Worm (Caenorhabditis elegans) whole organism, L4 larva: ENCODE measurements around the gene ndua-7.

ENCODE experiments used
- F26F4.8 ChIP-seq: fragments of 200-800 bp; sonication (Bioruptor generic); conservative IDR thresholded peaks from 2 replicates; pipeline ENCODE4 v1.3.6; 2022; ENCODE audit warnings: missing genetic modification characterization, missing compliant biosample characterization
- R02D3.7 ChIP-seq: fragments of 150-350 bp; sonication (generic microtip); optimal IDR thresholded peaks from 3 replicates; lab custom pipeline; 2014; ENCODE audit warnings: missing biosample characterization, missing genetic modification characterization
- T20F7.1 ChIP-seq: fragments of 200-800 bp; sonication (Bioruptor generic); optimal IDR thresholded peaks from 2 replicates; lab custom pipeline; 2018; ENCODE audit warnings: mild to moderate bottlenecking, missing genetic modification characterization, missing compliant biosample characterization
- Y105C5A.15 ChIP-seq: fragments of 200-800 bp; sonication (Bioruptor generic); IDR thresholded peaks from 2 replicates; pipeline ENCODE4 v1.3.6; 2022; ENCODE audit warnings: missing genetic modification characterization, missing compliant biosample characterization
- Y48G9A.11 ChIP-seq: fragments of 200-800 bp; sonication (Bioruptor generic); IDR thresholded peaks from 2 replicates; pipeline ENCODE4 v1.3.6; 2022; ENCODE audit warnings: missing genetic modification reagents, missing genetic modification characterization, missing compliant biosample characterization
- ZK546.5 ChIP-seq, 2 experiments: sonication (generic microtip); optimal IDR thresholded peaks; 2 replicates each; lab custom pipeline; 2017; ENCODE audit warnings: missing biosample characterization in 2 of 2, missing genetic modification characterization in 2 of 2
- aha-1 ChIP-seq: fragments of 150-350 bp; peaks from one replicate; lab custom pipeline; 2014; ENCODE audit warnings: missing biosample characterization, missing genetic modification characterization
- aly-2 ChIP-seq: sonication (generic microtip); optimal IDR thresholded peaks from 2 replicates; lab custom pipeline; 2018; ENCODE audit warnings: missing biosample characterization, missing genetic modification characterization
- ama-1 ChIP-seq: fragments of 150-350 bp; optimal IDR thresholded peaks from 2 replicates; lab custom pipeline; 2014; ENCODE audit warnings: inconsistent platforms, mixed read lengths
- ceh-20 ChIP-seq: fragments of 200-800 bp; sonication (Bioruptor generic); IDR thresholded peaks from 2 replicates; pipeline ENCODE4 v1.3.6; 2022; ENCODE audit warnings: missing genetic modification reagents, missing genetic modification characterization, missing compliant biosample characterization
- ceh-62 ChIP-seq: sonication (generic microtip); optimal IDR thresholded peaks from 2 replicates; lab custom pipeline; 2017; ENCODE audit warnings: missing biosample characterization, missing genetic modification characterization
- cey-2 ChIP-seq: sonication (generic microtip); optimal IDR thresholded peaks from 3 replicates; lab custom pipeline; 2017; ENCODE audit warnings: missing genetic modification characterization, mild to moderate bottlenecking, missing compliant biosample characterization, antibody characterized with exemption, borderline replicate concordance; ENCODE audit not compliant: insufficient read depth
- ctbp-1 ChIP-seq: fragments of 200-800 bp; sonication (Bioruptor generic); IDR thresholded peaks from 2 replicates; pipeline ENCODE4 v1.3.6; 2022; ENCODE audit warnings: missing genetic modification reagents, missing genetic modification characterization, missing compliant biosample characterization
- daf-12 ChIP-seq: fragments of 150-350 bp; optimal IDR thresholded peaks from 2 replicates; lab custom pipeline; 2014; ENCODE audit warnings: missing biosample characterization, missing genetic modification reagents, missing genetic modification characterization
- daf-16 ChIP-seq, 3 experiments: sonication (generic microtip); optimal IDR thresholded peaks; 2 replicates each; lab custom pipeline; 2016 to 2017; ENCODE audit warnings: missing genetic modification characterization in 3 of 3, missing genetic modification reagents in 3 of 3, mild to moderate bottlenecking in 2 of 3, missing compliant biosample characterization in 2 of 3, missing biosample characterization in 1 of 3, moderate library complexity in 1 of 3
- daf-19 ChIP-seq: fragments of 200-800 bp; sonication (Bioruptor generic); conservative IDR thresholded peaks from 2 replicates; pipeline ENCODE4 v1.3.6; 2022; ENCODE audit warnings: missing genetic modification characterization, missing compliant biosample characterization
- dmd-9 ChIP-seq: fragments of 200-800 bp; sonication (Bioruptor generic); IDR thresholded peaks from 2 replicates; pipeline ENCODE4 v1.3.6; 2022; ENCODE audit warnings: missing genetic modification reagents, missing genetic modification characterization, missing compliant biosample characterization
- dpl-1 ChIP-seq: fragments of 150-350 bp; optimal IDR thresholded peaks from 2 replicates; lab custom pipeline; 2014; ENCODE audit warnings: missing biosample characterization, missing genetic modification reagents, missing genetic modification characterization
- dve-1 ChIP-seq: sonication (generic microtip); optimal IDR thresholded peaks from 2 replicates; lab custom pipeline; 2017; ENCODE audit warnings: antibody characterized with exemption, mild to moderate bottlenecking, missing genetic modification characterization, missing compliant biosample characterization; ENCODE audit not compliant: insufficient read depth
- egl-27 ChIP-seq: sonication (generic microtip); optimal IDR thresholded peaks from 3 replicates; lab custom pipeline; 2017; ENCODE audit warnings: missing biosample characterization, missing genetic modification reagents, missing genetic modification characterization
- fkh-10 ChIP-seq: fragments of 150-350 bp; optimal IDR thresholded peaks from 2 replicates; lab custom pipeline; 2014; ENCODE audit warnings: missing biosample characterization, missing genetic modification reagents, missing genetic modification characterization
- hlh-11 ChIP-seq: fragments of 200-800 bp; sonication (Bioruptor generic); optimal IDR thresholded peaks from 2 replicates; lab custom pipeline; 2018; ENCODE audit warnings: mild to moderate bottlenecking, missing genetic modification characterization, missing compliant biosample characterization
- hmg-1.1 ChIP-seq: fragments of 200-800 bp; sonication (Bioruptor generic); IDR thresholded peaks from 2 replicates; pipeline ENCODE4 v1.3.6; 2022; ENCODE audit warnings: missing genetic modification reagents, missing genetic modification characterization, missing compliant biosample characterization
- lim-7 ChIP-seq: fragments of 200-800 bp; sonication (Bioruptor generic); IDR thresholded peaks from 2 replicates; pipeline ENCODE4 v1.3.6; 2022; ENCODE audit warnings: missing genetic modification characterization, missing compliant biosample characterization
- lin-1 ChIP-seq: fragments of 200-800 bp; sonication (Bioruptor generic); IDR thresholded peaks from 2 replicates; pipeline ENCODE4 v1.3.6; 2022; ENCODE audit warnings: missing genetic modification reagents, missing genetic modification characterization, missing compliant biosample characterization
- lin-13 ChIP-seq: fragments of 150-350 bp; optimal IDR thresholded peaks from 2 replicates; lab custom pipeline; 2014; ENCODE audit warnings: missing biosample characterization, missing genetic modification reagents, missing genetic modification characterization
- lin-29 ChIP-seq: fragments of 200-800 bp; sonication (Bioruptor generic); IDR thresholded peaks from 2 replicates; pipeline ENCODE4 v1.3.6; 2022; ENCODE audit warnings: missing genetic modification reagents, missing genetic modification characterization, missing compliant biosample characterization
- lin-38 ChIP-seq: fragments of 200-800 bp; sonication (Bioruptor generic); IDR thresholded peaks from 2 replicates; pipeline ENCODE4 v1.3.6; 2022; ENCODE audit warnings: missing genetic modification reagents, missing genetic modification characterization, missing compliant biosample characterization
- lir-3 ChIP-seq: sonication (generic microtip); optimal IDR thresholded peaks from 2 replicates; lab custom pipeline; 2016; ENCODE audit warnings: mild to moderate bottlenecking, missing genetic modification characterization, missing compliant biosample characterization
- lsy-2 ChIP-seq, 2 experiments: fragments of 150-350 bp in 1 of 2; sonication (generic microtip) in 1 of 2; optimal IDR thresholded peaks; 2 replicates each; lab custom pipeline; 2014 to 2017; ENCODE audit warnings: missing biosample characterization in 2 of 2, missing genetic modification characterization in 2 of 2
- mdl-1 ChIP-seq, 2 experiments: fragments of 150-350 bp in 1 of 2; sonication (generic microtip) in 1 of 2; optimal IDR thresholded peaks; 2 replicates each; lab custom pipeline; 2014 to 2017; ENCODE audit warnings: missing biosample characterization in 2 of 2, missing genetic modification characterization in 2 of 2
- mdt-29 ChIP-seq: fragments of 200-800 bp; sonication (Bioruptor generic); IDR thresholded peaks from 2 replicates; pipeline ENCODE4 v1.3.6; 2022; ENCODE audit warnings: missing genetic modification reagents, missing genetic modification characterization, missing compliant biosample characterization
- mes-2 ChIP-seq: sonication (generic microtip); optimal IDR thresholded peaks from 2 replicates; lab custom pipeline; 2016; ENCODE audit warnings: missing genotype, mild to moderate bottlenecking, missing genetic modification characterization, missing compliant biosample characterization; ENCODE audit not compliant: poor library complexity, severe bottlenecking
- mxl-2 ChIP-seq: fragments of 200-800 bp; sonication (Bioruptor generic); conservative IDR thresholded peaks from 2 replicates; pipeline ENCODE4 v1.3.6; 2022; ENCODE audit warnings: missing genetic modification reagents, missing genetic modification characterization, missing compliant biosample characterization
- mxl-3 ChIP-seq: fragments of 200-800 bp; sonication (Bioruptor generic); optimal IDR thresholded peaks from 2 replicates; lab custom pipeline; 2018; ENCODE audit warnings: mild to moderate bottlenecking, missing genetic modification characterization, missing compliant biosample characterization
- nhr-11 ChIP-seq: fragments of 150-350 bp; optimal IDR thresholded peaks from 2 replicates; lab custom pipeline; 2014; ENCODE audit warnings: missing biosample characterization, missing genetic modification characterization
- nhr-111 ChIP-seq: fragments of 200-800 bp; sonication (Bioruptor generic); optimal IDR thresholded peaks from 2 replicates; lab custom pipeline; 2018; ENCODE audit warnings: mild to moderate bottlenecking, missing genetic modification characterization, missing compliant biosample characterization
- nhr-41 ChIP-seq: fragments of 200-800 bp; sonication (Bioruptor generic); IDR thresholded peaks from 2 replicates; pipeline ENCODE4 v1.3.6; 2022; ENCODE audit warnings: missing genetic modification reagents, missing genetic modification characterization, missing compliant biosample characterization
- nhr-6 ChIP-seq: fragments of 150-350 bp; optimal IDR thresholded peaks from 2 replicates; lab custom pipeline; 2014; ENCODE audit warnings: missing biosample characterization, missing genetic modification characterization
- nhr-76 ChIP-seq: fragments of 150-350 bp; optimal IDR thresholded peaks from 2 replicates; lab custom pipeline; 2014; ENCODE audit warnings: missing biosample characterization, missing genetic modification characterization
- nhr-77 ChIP-seq: fragments of 150-350 bp; optimal IDR thresholded peaks from 2 replicates; lab custom pipeline; 2014; ENCODE audit warnings: missing biosample characterization, missing genetic modification characterization
- pqm-1 ChIP-seq: sonication (generic microtip); optimal IDR thresholded peaks from 2 replicates; lab custom pipeline; 2017; ENCODE audit warnings: missing biosample characterization, missing genetic modification characterization
- saeg-2 ChIP-seq: fragments of 200-800 bp; sonication (Bioruptor generic); IDR thresholded peaks from 2 replicates; pipeline ENCODE4 v1.3.6; 2022; ENCODE audit warnings: missing genetic modification reagents, missing genetic modification characterization, missing compliant biosample characterization
- skn-1 ChIP-seq: fragments of 150-350 bp; optimal IDR thresholded peaks from 2 replicates; lab custom pipeline; 2014; ENCODE audit warnings: missing biosample characterization, missing genetic modification characterization
- snpc-1.2 ChIP-seq: fragments of 200-800 bp; sonication (Bioruptor generic); IDR thresholded peaks from 2 replicates; pipeline ENCODE4 v1.3.6; 2022; ENCODE audit warnings: missing genetic modification reagents, missing genetic modification characterization, missing compliant biosample characterization
- unc-62 ChIP-seq, 3 experiments: fragments of 150-350 bp in 1 of 3; sonication (generic microtip); optimal IDR thresholded peaks in 2 of 3; peaks in 1 of 3; 1 replicate in 1 of 3; 2 replicates in 2 of 3; lab custom pipeline; 2014 to 2017; ENCODE audit warnings: missing biosample characterization in 3 of 3, missing genetic modification characterization in 3 of 3, missing genetic modification reagents in 3 of 3, missing genotype in 1 of 3
- vab-7 ChIP-seq: fragments of 200-800 bp; sonication (Bioruptor generic); IDR thresholded peaks from 2 replicates; pipeline ENCODE4 v1.3.6; 2022; ENCODE audit warnings: missing genetic modification reagents, missing genetic modification characterization, missing compliant biosample characterization
- zag-1 ChIP-seq: fragments of 150-350 bp; optimal IDR thresholded peaks from 2 replicates; lab custom pipeline; 2014; ENCODE audit warnings: missing biosample characterization, missing genetic modification characterization
- zfp-3 ChIP-seq: fragments of 200-800 bp; sonication (Bioruptor generic); conservative IDR thresholded peaks from 2 replicates; pipeline ENCODE4 v1.3.6; 2022; ENCODE audit warnings: missing genetic modification reagents, missing genetic modification characterization, missing compliant biosample characterization
- zip-11 ChIP-seq: fragments of 200-800 bp; sonication (Bioruptor generic); IDR thresholded peaks from 2 replicates; pipeline ENCODE4 v1.3.6; 2022; ENCODE audit warnings: missing genetic modification characterization, missing compliant biosample characterization
- zip-2 ChIP-seq: fragments of 150-350 bp; optimal IDR thresholded peaks from 2 replicates; lab custom pipeline; 2014; ENCODE audit warnings: missing biosample characterization, missing genetic modification characterization

The ndua-7 gene

DNA sequence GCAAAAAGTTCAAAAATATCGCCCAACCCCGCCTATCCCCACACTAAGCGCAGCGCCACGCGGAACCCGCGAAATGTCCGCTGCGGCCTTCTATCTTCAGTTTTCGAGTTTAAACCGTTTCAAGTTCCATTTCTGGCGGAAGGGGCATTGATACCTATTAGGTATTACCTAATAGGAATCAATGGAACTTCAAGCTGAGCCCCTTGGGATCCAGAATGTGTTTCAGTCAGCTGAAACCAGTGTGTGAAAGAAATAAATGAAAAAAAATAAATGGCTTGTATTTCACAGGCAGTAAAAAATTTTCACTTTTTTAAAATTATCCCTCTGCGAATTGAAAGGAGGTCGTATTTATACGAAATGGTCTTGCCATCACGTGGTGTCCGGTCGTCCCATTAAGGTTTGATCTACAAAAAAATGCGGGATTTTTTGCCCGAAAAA is 26.8 kb upstream of the ndua-7 start (continued):
- TF ChIP-seq ceh-62 (tag; lab: Kevin White, UChicago) (no peak), zfp-3 (GFP tag; lab: Robert Waterston, UW) (no peak), daf-16 (GFP tag; optimal IDR thresholded peaks at IDR 0.05; lab: Kevin White, UChicago) (peak in 1 of 2 experiments; percentile 0), daf-16 (tag; optimal IDR thresholded peaks at IDR 0.05; lab: Kevin White, UChicago) (no peak), snpc-1.2 (GFP tag; lab: Robert Waterston, UW) (peak; percentile 87), mes-2 (tag; lab: Kevin White, UChicago) (peak; percentile 36), zip-11 (GFP tag; lab: Robert Waterston, UW) (no peak), skn-1 (tag; lab: Kevin White, UChicago) (no peak), ZK546.5 (tag; optimal IDR thresholded peaks at IDR 0.05; lab: Kevin White, UChicago) (no peak), mxl-3 (GFP tag; lab: Kevin White, UChicago) (no peak), unc-62 (GFP tag; optimal IDR thresholded peaks at IDR 0.05 in 1 of 2; lab: Kevin White, UChicago) (no peak), unc-62 (tag; optimal IDR thresholded peaks at IDR 0.05; lab: Kevin White, UChicago) (no peak), vab-7 (GFP tag; lab: Robert Waterston, UW) (0 out of 2 replicates have a peak, but pooled peaks have one; percentile 48), Y105C5A.15 (0 out of 2 replicates have a peak, but pooled peaks have one; percentile 52), nhr-77 (no peak), pqm-1 (tag; lab: Kevin White, UChicago) (no peak), daf-12 (tag; lab: Kevin White, UChicago) (no peak), Y48G9A.11 (GFP tag; lab: Robert Waterston, UW) (peak; percentile 75), lin-13 (GFP tag; lab: Kevin White, UChicago) (peak; percentile 55), lin-38 (GFP tag; lab: Robert Waterston, UW) (peak; percentile 72), hlh-11 (tag; lab: Kevin White, UChicago) (peak; percentile 28), ceh-20 (GFP tag; lab: Robert Waterston, UW) (no peak), dve-1 (tag; lab: Kevin White, UChicago) (no peak), lin-29 (GFP tag; lab: Robert Waterston, UW) (no peak), nhr-111 (no peak), lir-3 (tag; lab: Kevin White, UChicago) (no peak), nhr-76 (tag; lab: Kevin White, UChicago) (no peak), aly-2 (tag; lab: Kevin White, UChicago) (peak; percentile 12), T20F7.1 (no peak), mdt-29 (GFP tag; lab: Robert Waterston, UW) (peak; percentile 87), lsy-2 (tag; optimal IDR thresholded peaks at IDR 0.05; lab: Kevin White, UChicago) (no peak), dmd-9 (no peak), hmg-1.1 (GFP tag; lab: Robert Waterston, UW) (no peak), fkh-10 (no peak), R02D3.7 (tag; lab: Kevin White, UChicago) (no peak), lin-1 (GFP tag; lab: Robert Waterston, UW) (no peak), F26F4.8 (GFP tag; lab: Robert Waterston, UW) (0 out of 2 replicates have a peak, but pooled peaks have one; percentile 25), aha-1 (tag; lab: Kevin White, UChicago) (no peak), ama-1 (peak; percentile 70), daf-19 (no peak), egl-27 (tag; lab: Kevin White, UChicago) (no peak), ctbp-1 (GFP tag; lab: Robert Waterston, UW) (peak; percentile 60; the same call in 1 of the 2 replicates), nhr-6 (tag; lab: Kevin White, UChicago) (no peak), zag-1 (tag; lab: Kevin White, UChicago) (no peak), mdl-1 (tag; optimal IDR thresholded peaks at IDR 0.05; lab: Kevin White, UChicago) (no peak), zip-2 (no peak), lim-7 (GFP tag; lab: Robert Waterston, UW) (0 out of 2 replicates have a peak, but pooled peaks have one; percentile 37), nhr-41 (GFP tag; lab: Robert Waterston, UW) (no peak), cey-2 (no peak), mxl-2 (GFP tag; lab: Robert Waterston, UW) (no peak), dpl-1 (no peak), saeg-2 (0 out of 2 replicates have a peak, but pooled peaks have one; percentile 10), nhr-11 (tag; lab: Kevin White, UChicago) (no peak)
